Worm (Caenorhabditis elegans) whole organism, L2 larva: ENCODE data around the gene str-64.

Source experiments
- blmp-1 ChIP-seq: sonication (generic microtip); optimal IDR thresholded peaks from 2 replicates; lab custom pipeline; 2017; ENCODE audit warnings: missing genetic modification characterization, mild to moderate bottlenecking, missing compliant biosample characterization, antibody characterized with exemption, moderate library complexity; ENCODE audit not compliant: insufficient read depth
- egl-27 ChIP-seq: sonication (generic microtip); optimal IDR thresholded peaks from 3 replicates; lab custom pipeline; 2017; ENCODE audit warnings: missing biosample characterization, missing genetic modification reagents, missing genetic modification characterization
- lin-13 ChIP-seq: fragments of 150-350 bp; optimal IDR thresholded peaks from 2 replicates; lab custom pipeline; 2014; ENCODE audit warnings: missing biosample characterization, missing genetic modification reagents, missing genetic modification characterization
- lin-39 ChIP-seq: fragments of 150-350 bp; optimal IDR thresholded peaks from 2 replicates; lab custom pipeline; 2014; ENCODE audit warnings: missing biosample characterization, missing genetic modification reagents, missing genetic modification characterization
- lsy-2 ChIP-seq, 2 experiments: fragments of 150-350 bp in 1 of 2; sonication (generic microtip) in 1 of 2; optimal IDR thresholded peaks; 2 replicates each; lab custom pipeline; 2014 to 2017; ENCODE audit warnings: missing biosample characterization in 2 of 2, missing genetic modification characterization in 2 of 2
- nhr-11 ChIP-seq: fragments of 150-350 bp; optimal IDR thresholded peaks from 2 replicates; lab custom pipeline; 2014; ENCODE audit warnings: missing biosample characterization, missing genetic modification characterization
- nhr-12 ChIP-seq: fragments of 150-350 bp; optimal IDR thresholded peaks from 2 replicates; lab custom pipeline; 2014; ENCODE audit warnings: missing biosample characterization, missing genetic modification characterization
- nhr-23 ChIP-seq: fragments of 150-350 bp; optimal IDR thresholded peaks from 2 replicates; lab custom pipeline; 2014; ENCODE audit warnings: missing biosample characterization, missing genetic modification reagents, missing genetic modification characterization
- nhr-6 ChIP-seq: fragments of 150-350 bp; optimal IDR thresholded peaks from 2 replicates; lab custom pipeline; 2014; ENCODE audit warnings: missing biosample characterization, missing genetic modification characterization

ce11 chrV:3333334-3333733 lies 50.3 kb downstream of the str-64 start, which contains the start of gene C17B7.5:
- no peak for TF ChIP-seq egl-27
- TF ChIP-seq nhr-23 = no peak
- TF ChIP-seq nhr-6 (tag; lab: Kevin White, UChicago) = no peak
- no peak for TF ChIP-seq nhr-12 (tag; lab: Kevin White, UChicago)
- no peak for TF ChIP-seq lsy-2 (tag; optimal IDR thresholded peaks at IDR 0.05; lab: Kevin White, UChicago)
- TF ChIP-seq lin-39 (tag; lab: Kevin White, UChicago) = no peak
- TF ChIP-seq lin-13 (GFP tag; lab: Kevin White, UChicago) = no peak
- TF ChIP-seq nhr-11 (tag; lab: Kevin White, UChicago) = no peak
- no peak for TF ChIP-seq blmp-1
